Fruit fly (Drosophila melanogaster) whole organism, embryonic: ENCODE results near the gene Orc2.
A peak's percentile ranks its signal among the peaks of the same experiment; 100 is the strongest.

ENCODE experiments used
- Awh ChIP-seq: fragments of 200-800 bp; sonication (Bioruptor generic); IDR thresholded peaks from 2 replicates; pipeline ENCODE4, ENCODE4 v1.3.6; 2022; ENCODE audit warnings: missing biosample characterization, missing genetic modification characterization
- CG10274 ChIP-seq: fragments of 200-800 bp; sonication (Bioruptor generic); optimal IDR thresholded peaks from 3 replicates; lab custom pipeline; 2017; ENCODE audit warnings: missing biosample characterization, mild to moderate bottlenecking, missing genetic modification characterization
- CG11093 ChIP-seq: fragments of 200-800 bp; sonication (Bioruptor generic); IDR thresholded peaks from 3 replicates; pipeline ENCODE4 v1.3.6; 2022; ENCODE audit warnings: missing biosample characterization, missing genetic modification characterization
- CG11504 ChIP-seq: fragments of 200-800 bp; sonication (Bioruptor generic); optimal IDR thresholded peaks from 3 replicates; lab custom pipeline; 2019; ENCODE audit warnings: missing biosample characterization, mild to moderate bottlenecking, missing genetic modification characterization, moderate library complexity
- CG11696 ChIP-seq: fragments of 200-800 bp; sonication (Bioruptor generic); IDR thresholded peaks from 2 replicates; pipeline ENCODE4 v1.3.6; 2022; ENCODE audit warnings: missing biosample characterization, missing genetic modification characterization
- CG14441 ChIP-seq: fragments of 200-800 bp; sonication (Bioruptor generic); IDR thresholded peaks from 2 replicates; pipeline ENCODE4 v1.3.6; 2022; ENCODE audit warnings: missing biosample characterization, missing genetic modification characterization
- CG17568 ChIP-seq: fragments of 200-800 bp; sonication (Bioruptor generic); optimal IDR thresholded peaks from 2 replicates; lab custom pipeline; 2018; ENCODE audit warnings: missing biosample characterization, mild to moderate bottlenecking, missing genetic modification characterization, moderate library complexity
- CG18262 ChIP-seq: fragments of 200-800 bp; optimal IDR thresholded peaks from 3 replicates; lab custom pipeline; 2019; ENCODE audit warnings: missing biosample characterization, mild to moderate bottlenecking, missing genetic modification characterization, moderate library complexity
- CG2889 ChIP-seq: fragments of 200-800 bp; sonication (Bioruptor generic); IDR thresholded peaks from 3 replicates; pipeline ENCODE4 v1.3.6; 2022; ENCODE audit warnings: missing biosample characterization, missing genetic modification characterization
- CG31441 ChIP-seq: fragments of 200-800 bp; sonication (Bioruptor generic); IDR thresholded peaks from 2 replicates; pipeline ENCODE4 v1.3.6; 2022; ENCODE audit warnings: missing biosample characterization, missing genetic modification characterization
- CG3726 ChIP-seq: fragments of 200-800 bp; sonication (Bioruptor generic); IDR thresholded peaks from 3 replicates; pipeline ENCODE4, ENCODE4 v1.3.6; 2022; ENCODE audit warnings: missing biosample characterization, missing genetic modification characterization
- CG43689 ChIP-seq: fragments of 200-800 bp; sonication (Bioruptor generic); IDR thresholded peaks from 2 replicates; pipeline ENCODE4 v1.3.6; 2022; ENCODE audit warnings: missing biosample characterization, missing genetic modification characterization
- CG4424 ChIP-seq: fragments of 200-800 bp; sonication (Bioruptor generic); optimal IDR thresholded peaks from 3 replicates; lab custom pipeline; 2016; ENCODE audit warnings: missing biosample characterization, missing genetic modification characterization
- CG4820 ChIP-seq: fragments of 200-800 bp; sonication (Bioruptor generic); optimal IDR thresholded peaks from 3 replicates; lab custom pipeline; 2016; ENCODE audit warnings: missing biosample characterization, missing genetic modification characterization
- CG4854 ChIP-seq: fragments of 200-800 bp; sonication (Bioruptor generic); optimal IDR thresholded peaks from 2 replicates; lab custom pipeline; 2016; ENCODE audit warnings: missing biosample characterization, missing genetic modification characterization, inconsistent platforms
- CG7786 ChIP-seq: fragments of 200-800 bp; sonication (Bioruptor generic); optimal IDR thresholded peaks from 2 replicates; lab custom pipeline; 2016; ENCODE audit warnings: missing biosample characterization, missing genetic modification characterization
- CG7963 ChIP-seq: fragments of 200-800 bp; sonication (Bioruptor generic); IDR thresholded peaks from 3 replicates; pipeline ENCODE4 v1.3.6; 2022; ENCODE audit warnings: missing biosample characterization, missing genetic modification characterization; ENCODE audit not compliant: partially characterized antibody
- D19A ChIP-seq: fragments of 200-800 bp; optimal IDR thresholded peaks from 3 replicates; lab custom pipeline; 2019; ENCODE audit warnings: missing biosample characterization, mild to moderate bottlenecking, missing genetic modification characterization, moderate library complexity
- Drgx ChIP-seq: fragments of 200-800 bp; sonication (Bioruptor generic); IDR thresholded peaks from 2 replicates; pipeline ENCODE4 v1.3.6; 2022; ENCODE audit warnings: missing biosample characterization, missing genetic modification characterization
- Elba2 ChIP-seq: fragments of 200-800 bp; sonication (Bioruptor generic); optimal IDR thresholded peaks from 3 replicates; lab custom pipeline; 2016; ENCODE audit warnings: missing biosample characterization, missing genetic modification characterization
- Fer2 ChIP-seq: fragments of 200-800 bp; sonication (Bioruptor generic); optimal IDR thresholded peaks from 2 replicates; lab custom pipeline; 2018; ENCODE audit warnings: missing biosample characterization, mild to moderate bottlenecking, missing genetic modification characterization, moderate library complexity
- H15 ChIP-seq: fragments of 200-800 bp; sonication (Bioruptor generic); IDR thresholded peaks from 3 replicates; pipeline ENCODE4 v1.3.6; 2022; ENCODE audit warnings: missing biosample characterization, missing genetic modification characterization
- MESR4 ChIP-seq: fragments of 200-800 bp; sonication (Bioruptor generic); optimal IDR thresholded peaks from 2 replicates; lab custom pipeline; 2018; ENCODE audit warnings: missing biosample characterization, mild to moderate bottlenecking, missing genetic modification characterization, moderate library complexity
- NFAT ChIP-seq: fragments of 200-800 bp; sonication (Bioruptor generic); IDR thresholded peaks from 2 replicates; pipeline ENCODE4 v1.3.6; 2022; ENCODE audit warnings: missing biosample characterization, missing genetic modification characterization
- Nf-YA ChIP-seq: fragments of 200-800 bp; sonication (Bioruptor generic); IDR thresholded peaks from 2 replicates; pipeline ENCODE4 v1.3.6; 2022; ENCODE audit warnings: missing biosample characterization, missing genetic modification characterization
- Sry-β ChIP-seq: fragments of 200-800 bp; sonication (Bioruptor generic); optimal IDR thresholded peaks from 2 replicates; lab custom pipeline; 2018; ENCODE audit warnings: missing biosample characterization, mild to moderate bottlenecking, missing genetic modification characterization, moderate library complexity
- aop ChIP-seq: fragments of 200-800 bp; sonication (Bioruptor generic); IDR thresholded peaks from 2 replicates; pipeline ENCODE4 v1.3.6; 2022; ENCODE audit warnings: missing biosample characterization, missing genetic modification characterization
- ap ChIP-seq: fragments of 200-800 bp; sonication (Bioruptor generic); IDR thresholded peaks from 2 replicates; pipeline ENCODE4 v1.3.6; 2022; ENCODE audit warnings: missing biosample characterization, missing genetic modification characterization
- ase ChIP-seq: fragments of 200-800 bp; sonication (Bioruptor generic); IDR thresholded peaks from 3 replicates; pipeline ENCODE4 v1.3.6; 2022; ENCODE audit warnings: missing biosample characterization, missing genetic modification characterization
- cad ChIP-seq: fragments of >200 bp; optimal IDR thresholded peaks from 2 replicates; lab custom pipeline; 2017; ENCODE audit warnings: missing biosample characterization, missing genetic modification characterization
- chm ChIP-seq: fragments of 200-800 bp; sonication (Bioruptor generic); IDR thresholded peaks from 2 replicates; pipeline ENCODE4 v1.3.6; 2022; ENCODE audit warnings: missing biosample characterization, missing genetic modification characterization
- ci ChIP-seq: fragments of 200-800 bp; sonication (Bioruptor generic); IDR thresholded peaks from 3 replicates; pipeline ENCODE4 v1.3.6; 2022; ENCODE audit warnings: missing biosample characterization, missing genetic modification characterization
- fd102C ChIP-seq: fragments of 200-800 bp; sonication (Bioruptor generic); optimal IDR thresholded peaks from 2 replicates; lab custom pipeline; 2018; ENCODE audit warnings: missing biosample characterization, mild to moderate bottlenecking, missing genetic modification characterization, moderate library complexity
- gcm ChIP-seq: fragments of 200-800 bp; sonication (Bioruptor generic); optimal IDR thresholded peaks from 2 replicates; lab custom pipeline; 2019; ENCODE audit warnings: missing biosample characterization, mild to moderate bottlenecking, missing genetic modification characterization, moderate library complexity
- grn ChIP-seq: fragments of 200-800 bp; sonication (Bioruptor generic); optimal IDR thresholded peaks from 3 replicates; lab custom pipeline; 2017; ENCODE audit warnings: missing biosample characterization, missing genetic modification characterization
- inv ChIP-seq: fragments of 200-800 bp; sonication (Bioruptor generic); IDR thresholded peaks from 2 replicates; pipeline ENCODE4 v1.3.6; 2022; ENCODE audit warnings: missing biosample characterization, missing genetic modification characterization; ENCODE audit not compliant: partially characterized antibody
- ken ChIP-seq: fragments of 200-800 bp; sonication (Bioruptor generic); IDR thresholded peaks from 3 replicates; pipeline ENCODE4 v1.3.6; 2022; ENCODE audit warnings: missing biosample characterization, missing genetic modification characterization
- klu ChIP-seq: fragments of 200-800 bp; sonication (Bioruptor generic); IDR thresholded peaks from 2 replicates; pipeline ENCODE4 v1.3.6; 2022; ENCODE audit warnings: missing biosample characterization, missing genetic modification characterization
- lilli ChIP-seq: fragments of 200-800 bp; sonication (Bioruptor generic); optimal IDR thresholded peaks from 3 replicates; lab custom pipeline; 2016; ENCODE audit warnings: missing biosample characterization, missing genetic modification characterization
- lov ChIP-seq, 2 experiments: fragments of 200-800 bp in 1 of 2; fragments of >200 bp in 1 of 2; sonication (Bioruptor generic) in 1 of 2; IDR thresholded peaks in 1 of 2; optimal IDR thresholded peaks in 1 of 2; 2 replicates in 1 of 2; 3 replicates in 1 of 2; pipeline versions ENCODE4 v1.3.6 to Lab custom; 2017 to 2022; ENCODE audit warnings: missing biosample characterization in 1 of 2, missing genetic modification characterization in 1 of 2
- nom ChIP-seq: fragments of 200-800 bp; sonication (Bioruptor generic); optimal IDR thresholded peaks from 2 replicates; lab custom pipeline; 2017; ENCODE audit warnings: missing biosample characterization, missing genetic modification characterization, mild to moderate bottlenecking, moderate library complexity, missing genetic modification reagents
- org-1 ChIP-seq: fragments of 200-800 bp; sonication (Bioruptor generic); optimal IDR thresholded peaks from 2 replicates; lab custom pipeline; 2017; ENCODE audit warnings: missing biosample characterization, missing genetic modification characterization
- otp ChIP-seq: fragments of 200-800 bp; sonication (Bioruptor generic); IDR thresholded peaks from 3 replicates; pipeline ENCODE4, ENCODE4 v1.3.6; 2022; ENCODE audit warnings: missing biosample characterization, missing genetic modification characterization
- phol ChIP-seq: fragments of 200-800 bp; sonication (Bioruptor generic); optimal IDR thresholded peaks from 3 replicates; lab custom pipeline; 2018; ENCODE audit warnings: missing biosample characterization, mild to moderate bottlenecking, missing genetic modification characterization, moderate library complexity
- twi ChIP-seq: fragments of 200-800 bp; optimal IDR thresholded peaks from 2 replicates; lab custom pipeline; 2019; ENCODE audit warnings: missing biosample characterization, mild to moderate bottlenecking, missing genetic modification characterization, moderate library complexity
- wor ChIP-seq: fragments of 200-800 bp; sonication (Bioruptor generic); IDR thresholded peaks from 2 replicates; pipeline ENCODE4 v1.3.6; 2022; ENCODE audit warnings: missing biosample characterization, missing genetic modification characterization
- yki ChIP-seq: fragments of >200 bp; optimal IDR thresholded peaks from 3 replicates; lab custom pipeline; 2018
- zfh1 ChIP-seq: fragments of 200-800 bp; sonication (Bioruptor generic); IDR thresholded peaks from 3 replicates; pipeline ENCODE4 v1.3.6; 2022; ENCODE audit warnings: missing biosample characterization, missing genetic modification characterization
- zfh2 ChIP-seq: fragments of 200-800 bp; sonication (Bioruptor generic); optimal IDR thresholded peaks from 2 replicates; lab custom pipeline; 2016; ENCODE audit warnings: missing biosample characterization, missing genetic modification characterization

Orc2 gene

dm6 chr3R:13982298-13982846, 17.7 kb downstream of the Orc2 start:
- no peak for TF ChIP-seq CG11093 (GFP tag; lab: Robert Waterston, UW)
- 0 out of 3 replicates have a peak, but pooled peaks have one; percentile 14 for TF ChIP-seq otp
- no peak for TF ChIP-seq lov (optimal IDR thresholded peaks at IDR 0.05; lab: Kevin White, UChicago)
- TF ChIP-seq lov (GFP tag; IDR thresholded peaks at IDR 0.05; lab: Robert Waterston, UW): peak; percentile 75; the same call in 1 of the 3 replicates
- no peak for TF ChIP-seq MESR4 (GFP tag; lab: Kevin White, UChicago)
- TF ChIP-seq chm (GFP tag; lab: Robert Waterston, UW): peak; percentile 63
- no peak for TF ChIP-seq Sry-β (GFP tag; lab: Kevin White, UChicago)
- no peak for TF ChIP-seq NFAT (GFP tag; lab: Robert Waterston, UW)
- no peak for TF ChIP-seq ap (GFP tag; lab: Robert Waterston, UW)
- TF ChIP-seq CG4854 (GFP tag; lab: Kevin White, UChicago): no peak
- TF ChIP-seq D19A: no peak
- peak; percentile 73 for TF ChIP-seq CG11504
- TF ChIP-seq inv (GFP tag; lab: Robert Waterston, UW): no peak
- no peak for TF ChIP-seq fd102C
- TF ChIP-seq ci: 0 out of 3 replicates have a peak, but pooled peaks have one; percentile 45
- no peak for TF ChIP-seq grn (GFP tag; lab: Kevin White, UChicago)
- no peak for TF ChIP-seq twi (tag; lab: Kevin White, UChicago)
- TF ChIP-seq CG4424 (GFP tag; lab: Kevin White, UChicago): peak; percentile 17
- TF ChIP-seq zfh1 (GFP tag; lab: Robert Waterston, UW): no peak
- TF ChIP-seq Drgx (GFP tag; lab: Robert Waterston, UW): 0 out of 2 replicates have a peak, but pooled peaks have one; percentile 24
- TF ChIP-seq aop: no peak
- no peak for TF ChIP-seq CG10274 (GFP tag; lab: Kevin White, UChicago)
- no peak for TF ChIP-seq Awh (GFP tag; lab: Robert Waterston, UW)
- TF ChIP-seq klu (GFP tag; lab: Robert Waterston, UW): 0 out of 2 replicates have a peak, but pooled peaks have one; percentile 30
- TF ChIP-seq gcm (GFP tag; lab: Kevin White, UChicago): no peak
- no peak for TF ChIP-seq CG43689 (GFP tag; lab: Robert Waterston, UW)

DNA sequence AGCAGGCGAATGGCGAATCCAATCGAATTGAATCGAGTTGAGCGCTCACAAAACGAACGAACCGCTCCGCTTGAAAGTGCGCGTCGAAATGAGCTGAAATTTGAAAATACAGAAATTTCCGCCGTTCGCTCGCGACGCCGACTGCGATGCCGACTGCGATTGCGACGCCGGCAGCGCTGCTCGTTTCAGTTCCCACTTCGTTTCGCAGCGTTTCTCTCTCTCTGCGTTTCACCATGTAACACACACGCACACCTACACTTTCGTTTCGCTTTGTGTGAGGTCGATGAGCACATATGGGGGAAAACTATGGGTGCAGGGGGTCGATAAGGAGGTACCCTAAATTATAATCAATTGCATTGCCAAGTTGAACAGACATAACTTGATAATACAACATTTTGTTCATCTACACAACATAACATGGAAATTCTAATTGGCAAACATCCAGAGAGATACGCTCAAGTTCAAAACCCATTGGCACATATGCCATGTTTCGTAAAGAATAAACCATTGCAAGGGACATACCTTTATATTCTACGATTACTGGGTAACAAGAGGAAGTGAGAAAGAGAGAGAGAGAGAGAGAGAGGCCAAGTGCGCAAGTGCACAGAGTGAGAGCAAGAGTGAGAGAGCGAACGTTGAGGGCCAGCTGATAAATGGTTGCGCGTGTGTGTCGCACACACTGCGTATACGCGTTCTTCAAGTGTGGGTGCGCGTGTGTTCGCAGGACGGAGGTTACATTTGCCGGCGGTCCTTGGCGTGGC, 18.8 kb downstream of the Orc2 start:
- 0 out of 2 replicates have a peak, but pooled peaks have one; percentile 29 for TF ChIP-seq CG11696 (GFP tag; lab: Robert Waterston, UW)
- peak; percentile 62 for TF ChIP-seq Nf-YA (GFP tag; lab: Robert Waterston, UW)
- TF ChIP-seq cad (GFP tag; lab: Kevin White, UChicago): no peak
- TF ChIP-seq ase (GFP tag; lab: Robert Waterston, UW): peak; percentile 78
- TF ChIP-seq lilli (GFP tag; lab: Kevin White, UChicago): peak; percentile 95
- TF ChIP-seq CG14441 (GFP tag; lab: Robert Waterston, UW): peak; percentile 86
- peak; percentile 82 for TF ChIP-seq yki (lab: Kevin White, UChicago)
- peak; percentile 82 for TF ChIP-seq wor (GFP tag; lab: Robert Waterston, UW)
- TF ChIP-seq CG18262 (tag; lab: Kevin White, UChicago): peak; percentile 95
- TF ChIP-seq CG31441: peak; percentile 91
- peak; percentile 82 for TF ChIP-seq H15 (GFP tag; lab: Robert Waterston, UW)
- peak; percentile 88 for TF ChIP-seq CG4820 (GFP tag; lab: Kevin White, UChicago)
- TF ChIP-seq org-1 (GFP tag; lab: Kevin White, UChicago): peak; percentile 96
- TF ChIP-seq CG7786 (GFP tag; lab: Kevin White, UChicago): peak; percentile 96
- peak; percentile 88 for TF ChIP-seq CG17568 (GFP tag; lab: Kevin White, UChicago)
- TF ChIP-seq zfh2 (GFP tag; lab: Kevin White, UChicago): peak; percentile 93
- peak; percentile 84 for TF ChIP-seq nom (GFP tag; lab: Kevin White, UChicago)
- peak; percentile 85; the same call in 2 of the 3 replicates for TF ChIP-seq CG3726 (GFP tag; lab: Robert Waterston, UW)
- peak; percentile 80 for TF ChIP-seq CG2889
- peak; percentile 74 for TF ChIP-seq Fer2 (tag; lab: Kevin White, UChicago)
- TF ChIP-seq CG7963 (GFP tag; lab: Robert Waterston, UW): no peak
- TF ChIP-seq chm (GFP tag; lab: Robert Waterston, UW): peak; percentile 93
- peak; percentile 81 for TF ChIP-seq ken (GFP tag; lab: Robert Waterston, UW)
- TF ChIP-seq phol: peak; percentile 92
- TF ChIP-seq Elba2: peak; percentile 71
